Worm (Caenorhabditis elegans) whole organism, mixed stage, embryonic: ENCODE results near the gene cal-2.

Source experiments
- blmp-1 ChIP-seq: fragments of 150-350 bp; optimal IDR thresholded peaks from 2 replicates; lab custom pipeline; 2014; ENCODE audit warnings: missing biosample characterization, missing genetic modification characterization
- elt-3 ChIP-seq: fragments of 150-350 bp; optimal IDR thresholded peaks from 2 replicates; lab custom pipeline; 2014; ENCODE audit warnings: missing biosample characterization, missing genetic modification characterization
- flh-1 ChIP-seq: fragments of 200-800 bp; sonication (Bioruptor generic); optimal IDR thresholded peaks from 2 replicates; lab custom pipeline; 2018; ENCODE audit warnings: mild to moderate bottlenecking, missing genetic modification characterization, moderate library complexity, missing compliant biosample characterization
- lin-13 ChIP-seq: fragments of 150-350 bp; optimal IDR thresholded peaks from 2 replicates; lab custom pipeline; 2014; ENCODE audit warnings: missing biosample characterization, missing genetic modification characterization
- lin-32 ChIP-seq: fragments of 200-800 bp; sonication (Bioruptor generic); optimal IDR thresholded peaks from 2 replicates; lab custom pipeline; 2018; ENCODE audit warnings: mild to moderate bottlenecking, missing genetic modification characterization, missing compliant biosample characterization
- mab-5 ChIP-seq: fragments of 150-350 bp; optimal IDR thresholded peaks from 2 replicates; lab custom pipeline; 2014; ENCODE audit warnings: missing biosample characterization, missing genetic modification characterization
- mls-2 ChIP-seq: sonication (generic microtip); optimal IDR thresholded peaks from 2 replicates; lab custom pipeline; 2016; ENCODE audit warnings: mild to moderate bottlenecking, missing genetic modification characterization, moderate library complexity, missing compliant biosample characterization
- nhr-12 ChIP-seq: fragments of 150-350 bp; optimal IDR thresholded peaks from 2 replicates; lab custom pipeline; 2014; ENCODE audit warnings: missing biosample characterization, missing genetic modification characterization
- nhr-28 ChIP-seq: fragments of 150-350 bp; optimal IDR thresholded peaks from 2 replicates; lab custom pipeline; 2014; ENCODE audit warnings: missing biosample characterization, missing genetic modification characterization
- pha-4 ChIP-seq: fragments of 150-350 bp; optimal IDR thresholded peaks from 2 replicates; lab custom pipeline; 2018; ENCODE audit warnings: missing biosample characterization, missing genetic modification reagents, missing genetic modification characterization
- snpc-4 ChIP-seq: fragments of 150-350 bp; optimal IDR thresholded peaks from 2 replicates; lab custom pipeline; 2014; ENCODE audit warnings: missing biosample characterization, missing genetic modification characterization
- tbx-8 ChIP-seq: fragments of 200-800 bp; sonication (Bioruptor generic); optimal IDR thresholded peaks from 2 replicates; lab custom pipeline; 2018; ENCODE audit warnings: mild to moderate bottlenecking, missing genetic modification characterization, moderate library complexity, missing compliant biosample characterization
- unc-62 ChIP-seq: fragments of 150-350 bp; optimal IDR thresholded peaks from 2 replicates; lab custom pipeline; 2014; ENCODE audit warnings: missing biosample characterization, missing genetic modification reagents, missing genetic modification characterization
- ztf-11 ChIP-seq: fragments of 150-350 bp; optimal IDR thresholded peaks from 2 replicates; lab custom pipeline; 2014; ENCODE audit warnings: missing biosample characterization, missing genetic modification characterization

ce11 chrII:8951270-8951669 is 9.2 kb upstream of the cal-2 start:
- TF ChIP-seq ztf-11 (tag; lab: Kevin White, UChicago) (no peak), blmp-1 (tag; lab: Kevin White, UChicago) (no peak), elt-3 (tag; lab: Kevin White, UChicago) (no peak), nhr-12 (tag; lab: Kevin White, UChicago) (no peak), unc-62 (GFP tag; lab: Kevin White, UChicago) (no peak), mab-5 (tag; lab: Kevin White, UChicago) (no peak), nhr-28 (tag; lab: Kevin White, UChicago) (no peak), lin-13 (no peak), tbx-8 (GFP tag; lab: Kevin White, UChicago) (no peak), pha-4 (tag; lab: Kevin White, UChicago) (no peak), flh-1 (GFP tag; lab: Kevin White, UChicago) (no peak), lin-32 (no peak), mls-2 (tag; lab: Kevin White, UChicago) (no peak), snpc-4 (tag; lab: Kevin White, UChicago) (no peak)
